Worm (Caenorhabditis elegans) whole organism, mixed stage, embryonic: Measurements from ENCODE around the gene Y116F11B.7.

Experiments
- M03D4.4 ChIP-seq: sonication (generic microtip); optimal IDR thresholded peaks from 2 replicates; lab custom pipeline; 2017; ENCODE audit warnings: mild to moderate bottlenecking, missing genetic modification characterization, missing compliant biosample characterization
- bed-3 ChIP-seq: fragments of 200-800 bp; sonication (Bioruptor generic); optimal IDR thresholded peaks from 3 replicates; lab custom pipeline; 2018; ENCODE audit warnings: mild to moderate bottlenecking, missing genetic modification characterization, moderate library complexity, missing compliant biosample characterization
- blmp-1 ChIP-seq: fragments of 150-350 bp; optimal IDR thresholded peaks from 2 replicates; lab custom pipeline; 2014; ENCODE audit warnings: missing biosample characterization, missing genetic modification characterization
- ceh-43 ChIP-seq: fragments of 200-800 bp; sonication (Bioruptor generic); optimal IDR thresholded peaks from 2 replicates; lab custom pipeline; 2018; ENCODE audit warnings: mild to moderate bottlenecking, missing genetic modification characterization, moderate library complexity, missing compliant biosample characterization
- ceh-83 ChIP-seq: fragments of 200-800 bp; sonication (Bioruptor generic); optimal IDR thresholded peaks from 2 replicates; lab custom pipeline; 2018; ENCODE audit warnings: mild to moderate bottlenecking, missing genetic modification characterization, missing compliant biosample characterization
- ces-1 ChIP-seq: fragments of 150-350 bp; optimal IDR thresholded peaks from 2 replicates; lab custom pipeline; 2014; ENCODE audit warnings: missing biosample characterization, missing genetic modification reagents, missing genetic modification characterization
- drap-1 ChIP-seq: fragments of 200-800 bp; sonication (Bioruptor generic); optimal IDR thresholded peaks from 3 replicates; lab custom pipeline; 2018; ENCODE audit warnings: mild to moderate bottlenecking, missing genetic modification characterization, missing compliant biosample characterization
- elt-3 ChIP-seq: fragments of 150-350 bp; optimal IDR thresholded peaks from 2 replicates; lab custom pipeline; 2014; ENCODE audit warnings: missing biosample characterization, missing genetic modification characterization
- flh-1 ChIP-seq: fragments of 200-800 bp; sonication (Bioruptor generic); optimal IDR thresholded peaks from 2 replicates; lab custom pipeline; 2018; ENCODE audit warnings: mild to moderate bottlenecking, missing genetic modification characterization, moderate library complexity, missing compliant biosample characterization
- hlh-1 ChIP-seq: fragments of 150-350 bp; optimal IDR thresholded peaks from 2 replicates; lab custom pipeline; 2014; ENCODE audit warnings: missing biosample characterization, missing genetic modification reagents, missing genetic modification characterization
- lin-13 ChIP-seq: fragments of 150-350 bp; optimal IDR thresholded peaks from 2 replicates; lab custom pipeline; 2014; ENCODE audit warnings: missing biosample characterization, missing genetic modification characterization
- lin-32 ChIP-seq: fragments of 200-800 bp; sonication (Bioruptor generic); optimal IDR thresholded peaks from 2 replicates; lab custom pipeline; 2018; ENCODE audit warnings: mild to moderate bottlenecking, missing genetic modification characterization, missing compliant biosample characterization
- lsy-2 ChIP-seq: fragments of 150-350 bp; optimal IDR thresholded peaks from 2 replicates; lab custom pipeline; 2014; ENCODE audit warnings: missing biosample characterization, missing genetic modification characterization
- mab-5 ChIP-seq: fragments of 150-350 bp; optimal IDR thresholded peaks from 2 replicates; lab custom pipeline; 2014; ENCODE audit warnings: missing biosample characterization, missing genetic modification characterization
- mls-2 ChIP-seq: sonication (generic microtip); optimal IDR thresholded peaks from 2 replicates; lab custom pipeline; 2016; ENCODE audit warnings: mild to moderate bottlenecking, missing genetic modification characterization, moderate library complexity, missing compliant biosample characterization
- nhr-2 ChIP-seq: fragments of 150-350 bp; optimal IDR thresholded peaks from 2 replicates; lab custom pipeline; 2014; ENCODE audit warnings: missing biosample characterization, missing genetic modification characterization
- nhr-28 ChIP-seq: fragments of 150-350 bp; optimal IDR thresholded peaks from 2 replicates; lab custom pipeline; 2014; ENCODE audit warnings: missing biosample characterization, missing genetic modification characterization
- nhr-76 ChIP-seq: sonication (generic microtip); optimal IDR thresholded peaks from 2 replicates; lab custom pipeline; 2017; ENCODE audit warnings: missing biosample characterization, missing genetic modification characterization
- pha-4 ChIP-seq: fragments of 150-350 bp; optimal IDR thresholded peaks from 2 replicates; lab custom pipeline; 2018; ENCODE audit warnings: missing biosample characterization, missing genetic modification reagents, missing genetic modification characterization
- snpc-4 ChIP-seq: fragments of 150-350 bp; optimal IDR thresholded peaks from 2 replicates; lab custom pipeline; 2014; ENCODE audit warnings: missing biosample characterization, missing genetic modification characterization
- unc-120 ChIP-seq: sonication (generic microtip); optimal IDR thresholded peaks from 2 replicates; lab custom pipeline; 2017; ENCODE audit warnings: missing genetic modification characterization, missing compliant biosample characterization; ENCODE audit not compliant: poor library complexity, severe bottlenecking
- zip-8 ChIP-seq: fragments of 150-350 bp; optimal IDR thresholded peaks from 2 replicates; lab custom pipeline; 2014; ENCODE audit warnings: missing biosample characterization, missing genetic modification characterization

The Y116F11B.7 gene

DNA sequence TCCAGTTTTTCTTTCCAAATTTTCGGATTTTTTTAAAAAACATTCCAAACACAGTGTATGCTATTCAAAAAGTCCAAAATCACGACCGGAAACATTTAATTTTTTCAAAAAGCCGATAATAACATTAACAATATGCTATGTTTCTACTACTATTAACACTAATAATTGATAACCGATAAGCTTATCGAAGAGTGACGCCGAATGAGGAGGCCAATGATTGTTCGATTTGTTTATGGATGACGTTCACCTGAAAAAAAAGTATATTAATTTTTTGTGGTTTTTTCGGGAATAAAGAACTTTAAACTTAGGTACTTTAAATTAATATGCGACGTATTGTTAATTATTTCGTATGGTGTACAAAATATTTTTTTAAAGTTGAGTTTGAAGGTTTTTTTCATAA is 49.9 kb downstream of the Y116F11B.7 start:
- TF ChIP-seq ceh-43 (GFP tag; lab: Kevin White, UChicago) (no peak), blmp-1 (tag; lab: Kevin White, UChicago) (no peak)
- TF ChIP-seq, all 35 proteins: peak for 0

DNA sequence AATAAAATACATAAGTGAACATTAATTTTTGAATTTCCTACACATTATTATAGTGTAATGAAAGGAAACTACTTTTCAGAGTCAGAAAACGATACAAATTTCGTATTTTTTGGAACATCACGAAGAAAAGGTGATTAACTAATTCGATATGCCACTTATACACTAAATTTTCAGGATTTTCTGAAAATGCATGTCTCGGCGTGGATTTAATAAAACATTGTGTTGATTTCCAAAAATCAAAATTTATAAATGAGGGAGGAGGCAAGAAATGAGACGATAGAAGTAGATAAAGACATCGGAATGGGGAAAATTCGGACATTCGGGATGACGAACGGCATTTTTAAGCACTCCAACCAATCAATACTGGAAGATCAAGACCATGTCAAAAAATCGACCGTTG is 51.1 kb downstream of the Y116F11B.7 start, which contains the start of gene Y116F11B.14:
Gene Y116F11B.14, plus strand, starts transcription at position 301 of the 400 bp plus-strand sequence.
- no peak for TF ChIP-seq lin-32 (GFP tag; lab: Kevin White, UChicago)
- no peak for TF ChIP-seq M03D4.4 (tag; lab: Kevin White, UChicago)
- TF ChIP-seq flh-1 (GFP tag; lab: Kevin White, UChicago): no peak
- TF ChIP-seq mab-5 (tag; lab: Kevin White, UChicago): no peak
- no peak for TF ChIP-seq bed-3 (GFP tag; lab: Kevin White, UChicago)
- no peak for TF ChIP-seq mls-2 (tag; lab: Kevin White, UChicago)
- TF ChIP-seq unc-120 (tag; lab: Kevin White, UChicago): no peak
- TF ChIP-seq elt-3 (tag; lab: Kevin White, UChicago): no peak
- TF ChIP-seq nhr-2 (tag; lab: Kevin White, UChicago): no peak
- TF ChIP-seq lsy-2 (tag; lab: Kevin White, UChicago): no peak
- TF ChIP-seq ceh-83 (GFP tag; lab: Kevin White, UChicago): no peak
- no peak for TF ChIP-seq nhr-76 (tag; lab: Kevin White, UChicago)

DNA sequence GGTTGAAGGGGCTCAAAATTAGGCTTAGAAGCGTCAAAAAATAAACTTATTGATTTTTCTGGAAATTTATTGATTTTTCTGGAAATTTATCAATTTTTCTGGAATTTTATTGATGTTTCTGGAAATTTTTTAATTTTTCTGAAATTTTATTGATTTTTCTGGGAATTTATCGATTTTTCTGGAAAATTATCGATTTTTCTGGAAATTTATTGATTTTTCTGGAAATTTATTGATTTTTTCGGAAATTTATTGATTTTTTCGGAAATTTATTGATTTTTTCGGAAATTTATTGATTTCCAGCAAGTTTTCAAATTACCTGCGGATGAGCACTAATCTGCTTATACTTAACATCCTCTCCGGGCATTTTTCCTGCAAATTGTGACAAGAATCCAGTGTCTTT is 53.7 kb downstream of the Y116F11B.7 start:
- no peak for TF ChIP-seq ces-1 (GFP tag; lab: Kevin White, UChicago)
- no peak for TF ChIP-seq mls-2 (tag; lab: Kevin White, UChicago)
- TF ChIP-seq drap-1 (GFP tag; lab: Kevin White, UChicago): no peak
- TF ChIP-seq ceh-43 (GFP tag; lab: Kevin White, UChicago): no peak
- TF ChIP-seq pha-4: no peak
- TF ChIP-seq unc-120 (tag; lab: Kevin White, UChicago): no peak

DNA sequence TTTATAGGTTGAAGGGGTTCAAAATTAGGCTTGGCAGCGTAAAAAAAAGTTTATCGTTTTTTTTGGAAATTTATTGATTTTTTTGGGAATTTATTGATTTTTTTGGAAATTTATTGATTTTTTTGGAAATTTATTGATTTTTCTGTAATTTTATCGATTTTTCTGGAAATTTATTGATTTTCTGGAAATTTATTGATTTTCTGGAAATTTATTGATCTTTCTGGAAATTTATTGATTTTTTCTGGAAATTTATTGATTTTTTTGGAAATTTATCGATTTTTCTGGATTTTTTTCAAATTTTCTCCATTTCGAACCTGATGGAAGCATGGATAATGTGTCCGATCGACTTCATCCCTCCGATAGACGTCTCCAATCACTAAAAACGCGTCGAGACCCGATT is 56.7 kb downstream of the Y116F11B.7 start:
- TF ChIP-seq mab-5 (tag; lab: Kevin White, UChicago) (no peak), lin-13 (tag; lab: Kevin White, UChicago) (no peak), zip-8 (tag; lab: Kevin White, UChicago) (no peak), nhr-28 (tag; lab: Kevin White, UChicago) (no peak), lsy-2 (tag; lab: Kevin White, UChicago) (no peak), elt-3 (tag; lab: Kevin White, UChicago) (no peak), nhr-76 (tag; lab: Kevin White, UChicago) (no peak), M03D4.4 (tag; lab: Kevin White, UChicago) (no peak), lin-32 (GFP tag; lab: Kevin White, UChicago) (no peak), pha-4 (no peak), hlh-1 (tag; lab: Kevin White, UChicago) (no peak), snpc-4 (tag; lab: Kevin White, UChicago) (no peak)
